Worm (Caenorhabditis elegans) whole organism, mixed stage, embryonic: ENCODE results near the gene R144.11.

Experiments used
- M03D4.4 ChIP-seq: sonication (generic microtip); optimal IDR thresholded peaks from 2 replicates; lab custom pipeline; 2017; ENCODE audit warnings: mild to moderate bottlenecking, missing genetic modification characterization, missing compliant biosample characterization
- bed-3 ChIP-seq: fragments of 200-800 bp; sonication (Bioruptor generic); optimal IDR thresholded peaks from 3 replicates; lab custom pipeline; 2018; ENCODE audit warnings: mild to moderate bottlenecking, missing genetic modification characterization, moderate library complexity, missing compliant biosample characterization
- blmp-1 ChIP-seq: fragments of 150-350 bp; optimal IDR thresholded peaks from 2 replicates; lab custom pipeline; 2014; ENCODE audit warnings: missing biosample characterization, missing genetic modification characterization
- ceh-39 ChIP-seq: fragments of 150-350 bp; optimal IDR thresholded peaks from 2 replicates; lab custom pipeline; 2014; ENCODE audit warnings: missing biosample characterization, missing genetic modification characterization
- ceh-43 ChIP-seq: fragments of 200-800 bp; sonication (Bioruptor generic); optimal IDR thresholded peaks from 2 replicates; lab custom pipeline; 2018; ENCODE audit warnings: mild to moderate bottlenecking, missing genetic modification characterization, moderate library complexity, missing compliant biosample characterization
- ceh-83 ChIP-seq: fragments of 200-800 bp; sonication (Bioruptor generic); optimal IDR thresholded peaks from 2 replicates; lab custom pipeline; 2018; ENCODE audit warnings: mild to moderate bottlenecking, missing genetic modification characterization, missing compliant biosample characterization
- ces-1 ChIP-seq: fragments of 150-350 bp; optimal IDR thresholded peaks from 2 replicates; lab custom pipeline; 2014; ENCODE audit warnings: missing biosample characterization, missing genetic modification reagents, missing genetic modification characterization
- cnd-1 ChIP-seq: fragments of 200-800 bp; sonication (Bioruptor generic); optimal IDR thresholded peaks from 2 replicates; lab custom pipeline; 2018; ENCODE audit warnings: mild to moderate bottlenecking, missing genetic modification characterization, missing compliant biosample characterization
- drap-1 ChIP-seq: fragments of 200-800 bp; sonication (Bioruptor generic); optimal IDR thresholded peaks from 3 replicates; lab custom pipeline; 2018; ENCODE audit warnings: mild to moderate bottlenecking, missing genetic modification characterization, missing compliant biosample characterization
- elt-1 ChIP-seq: sonication (generic microtip); optimal IDR thresholded peaks from 2 replicates; lab custom pipeline; 2017; ENCODE audit warnings: missing genetic modification characterization, mild to moderate bottlenecking, missing compliant biosample characterization, antibody characterized with exemption, moderate library complexity, borderline replicate concordance; ENCODE audit not compliant: insufficient read depth
- elt-3 ChIP-seq: fragments of 150-350 bp; optimal IDR thresholded peaks from 2 replicates; lab custom pipeline; 2014; ENCODE audit warnings: missing biosample characterization, missing genetic modification characterization
- flh-1 ChIP-seq: fragments of 200-800 bp; sonication (Bioruptor generic); optimal IDR thresholded peaks from 2 replicates; lab custom pipeline; 2018; ENCODE audit warnings: mild to moderate bottlenecking, missing genetic modification characterization, moderate library complexity, missing compliant biosample characterization
- ham-2 ChIP-seq: fragments of 200-800 bp; sonication (Bioruptor generic); optimal IDR thresholded peaks from 2 replicates; lab custom pipeline; 2018; ENCODE audit warnings: mild to moderate bottlenecking, missing genetic modification characterization, missing compliant biosample characterization
- hlh-1 ChIP-seq: fragments of 150-350 bp; optimal IDR thresholded peaks from 2 replicates; lab custom pipeline; 2014; ENCODE audit warnings: missing biosample characterization, missing genetic modification reagents, missing genetic modification characterization
- lin-13 ChIP-seq: fragments of 150-350 bp; optimal IDR thresholded peaks from 2 replicates; lab custom pipeline; 2014; ENCODE audit warnings: missing biosample characterization, missing genetic modification characterization
- lin-32 ChIP-seq: fragments of 200-800 bp; sonication (Bioruptor generic); optimal IDR thresholded peaks from 2 replicates; lab custom pipeline; 2018; ENCODE audit warnings: mild to moderate bottlenecking, missing genetic modification characterization, missing compliant biosample characterization
- lsy-2 ChIP-seq: fragments of 150-350 bp; optimal IDR thresholded peaks from 2 replicates; lab custom pipeline; 2014; ENCODE audit warnings: missing biosample characterization, missing genetic modification characterization
- mab-5 ChIP-seq: fragments of 150-350 bp; optimal IDR thresholded peaks from 2 replicates; lab custom pipeline; 2014; ENCODE audit warnings: missing biosample characterization, missing genetic modification characterization
- mep-1 ChIP-seq: fragments of 150-350 bp; optimal IDR thresholded peaks from 2 replicates; lab custom pipeline; 2017; ENCODE audit warnings: missing biosample characterization, missing genetic modification reagents, missing genetic modification characterization, inconsistent platforms
- mls-2 ChIP-seq: sonication (generic microtip); optimal IDR thresholded peaks from 2 replicates; lab custom pipeline; 2016; ENCODE audit warnings: mild to moderate bottlenecking, missing genetic modification characterization, moderate library complexity, missing compliant biosample characterization
- nhr-12 ChIP-seq: fragments of 150-350 bp; optimal IDR thresholded peaks from 2 replicates; lab custom pipeline; 2014; ENCODE audit warnings: missing biosample characterization, missing genetic modification characterization
- nhr-2 ChIP-seq: fragments of 150-350 bp; optimal IDR thresholded peaks from 2 replicates; lab custom pipeline; 2014; ENCODE audit warnings: missing biosample characterization, missing genetic modification characterization
- nhr-237 ChIP-seq: fragments of 150-350 bp; optimal IDR thresholded peaks from 2 replicates; lab custom pipeline; 2014; ENCODE audit warnings: missing biosample characterization, missing genetic modification characterization
- nhr-28 ChIP-seq: fragments of 150-350 bp; optimal IDR thresholded peaks from 2 replicates; lab custom pipeline; 2014; ENCODE audit warnings: missing biosample characterization, missing genetic modification characterization
- nhr-76 ChIP-seq: sonication (generic microtip); optimal IDR thresholded peaks from 2 replicates; lab custom pipeline; 2017; ENCODE audit warnings: missing biosample characterization, missing genetic modification characterization
- pha-4 ChIP-seq: fragments of 150-350 bp; optimal IDR thresholded peaks from 2 replicates; lab custom pipeline; 2018; ENCODE audit warnings: missing biosample characterization, missing genetic modification reagents, missing genetic modification characterization
- sem-2 ChIP-seq: fragments of 200-800 bp; sonication (Bioruptor generic); optimal IDR thresholded peaks from 2 replicates; lab custom pipeline; 2018; ENCODE audit warnings: mild to moderate bottlenecking, missing genetic modification characterization, missing compliant biosample characterization
- snpc-4 ChIP-seq: fragments of 150-350 bp; optimal IDR thresholded peaks from 2 replicates; lab custom pipeline; 2014; ENCODE audit warnings: missing biosample characterization, missing genetic modification characterization
- sptf-1 ChIP-seq: sonication (generic microtip); optimal IDR thresholded peaks from 2 replicates; lab custom pipeline; 2017; ENCODE audit warnings: mild to moderate bottlenecking, missing genetic modification characterization, moderate library complexity, missing compliant biosample characterization
- tbx-8 ChIP-seq: fragments of 200-800 bp; sonication (Bioruptor generic); optimal IDR thresholded peaks from 2 replicates; lab custom pipeline; 2018; ENCODE audit warnings: mild to moderate bottlenecking, missing genetic modification characterization, moderate library complexity, missing compliant biosample characterization
- unc-120 ChIP-seq: sonication (generic microtip); optimal IDR thresholded peaks from 2 replicates; lab custom pipeline; 2017; ENCODE audit warnings: missing genetic modification characterization, missing compliant biosample characterization; ENCODE audit not compliant: poor library complexity, severe bottlenecking
- unc-39 ChIP-seq: fragments of 150-350 bp; optimal IDR thresholded peaks from 2 replicates; lab custom pipeline; 2014; ENCODE audit warnings: missing biosample characterization, missing genetic modification characterization
- unc-62 ChIP-seq: fragments of 150-350 bp; optimal IDR thresholded peaks from 2 replicates; lab custom pipeline; 2014; ENCODE audit warnings: missing biosample characterization, missing genetic modification reagents, missing genetic modification characterization
- zip-8 ChIP-seq: fragments of 150-350 bp; optimal IDR thresholded peaks from 2 replicates; lab custom pipeline; 2014; ENCODE audit warnings: missing biosample characterization, missing genetic modification characterization
- ztf-11 ChIP-seq: fragments of 150-350 bp; optimal IDR thresholded peaks from 2 replicates; lab custom pipeline; 2014; ENCODE audit warnings: missing biosample characterization, missing genetic modification characterization

The R144.11 gene

DNA sequence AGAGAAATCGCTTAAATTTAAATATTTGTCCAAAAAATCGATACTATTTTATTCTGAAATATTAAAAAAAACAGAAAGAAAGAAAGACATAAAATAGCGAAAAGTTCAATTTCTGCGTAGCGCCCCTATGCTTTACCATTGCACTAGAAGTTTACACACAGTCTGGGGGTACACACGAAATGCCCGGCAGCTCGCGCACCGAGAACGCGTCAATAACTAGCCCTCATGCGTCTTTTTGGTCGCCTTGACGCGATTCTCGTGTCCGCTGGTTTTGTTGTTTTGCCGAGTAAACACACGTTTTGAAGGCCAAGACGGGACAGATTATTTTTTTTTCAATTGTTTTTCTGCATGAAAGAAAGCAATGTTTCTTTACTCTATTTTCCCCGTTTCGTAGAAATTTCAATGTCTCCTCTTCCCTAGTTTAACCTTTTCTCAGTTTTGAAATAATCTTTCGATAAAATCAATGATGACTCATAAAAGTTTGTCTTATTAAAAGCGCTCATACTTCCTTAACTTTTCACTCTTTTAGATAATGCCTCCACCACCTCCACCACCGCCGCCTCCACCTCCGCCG, 9.6 kb upstream of the R144.11 start, which contains the start of gene wip-1 (continued):
- peak; percentile 47 for TF ChIP-seq unc-62 (GFP tag; lab: Kevin White, UChicago)
- TF ChIP-seq snpc-4 (tag; lab: Kevin White, UChicago), result no peak

DNA sequence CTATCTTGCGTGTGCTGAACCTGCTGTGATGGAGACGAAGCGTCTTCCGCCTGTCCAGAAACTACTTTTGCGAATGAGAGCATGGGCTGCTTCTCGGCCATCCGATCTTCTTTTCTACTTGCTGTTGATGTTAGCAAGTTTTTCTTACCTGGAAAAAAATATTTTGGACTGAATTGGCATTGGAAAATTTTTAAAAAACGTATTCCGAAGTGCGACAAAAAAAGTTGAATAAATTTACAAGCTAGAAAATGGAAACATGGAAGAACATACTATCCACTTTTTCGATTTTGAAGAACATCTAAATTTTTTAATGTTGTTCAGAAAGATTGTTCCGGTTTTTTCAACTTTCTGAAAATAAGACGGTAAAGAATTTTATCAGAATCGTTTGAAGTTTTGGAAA, 8.9 kb upstream of the R144.11 start, which contains the start of gene larp-1:
Gene larp-1 (minus strand): TSS at position 101 of the 400 bp plus-strand sequence.
- no peak for TF ChIP-seq drap-1 (GFP tag; lab: Kevin White, UChicago)
- TF ChIP-seq ztf-11 (tag; lab: Kevin White, UChicago), result no peak
- no peak for TF ChIP-seq pha-4 (tag; lab: Kevin White, UChicago)
- no peak for TF ChIP-seq lsy-2 (tag; lab: Kevin White, UChicago)
- no peak for TF ChIP-seq mls-2 (tag; lab: Kevin White, UChicago)
- TF ChIP-seq lin-32 (GFP tag; lab: Kevin White, UChicago), result no peak
- TF ChIP-seq elt-1, result no peak
- no peak for TF ChIP-seq unc-39 (tag; lab: Kevin White, UChicago)
- TF ChIP-seq nhr-76 (tag; lab: Kevin White, UChicago), result no peak
- no peak for TF ChIP-seq sem-2 (GFP tag; lab: Kevin White, UChicago)
- TF ChIP-seq blmp-1 (tag; lab: Kevin White, UChicago), result no peak
- TF ChIP-seq nhr-2 (tag; lab: Kevin White, UChicago), result no peak

DNA sequence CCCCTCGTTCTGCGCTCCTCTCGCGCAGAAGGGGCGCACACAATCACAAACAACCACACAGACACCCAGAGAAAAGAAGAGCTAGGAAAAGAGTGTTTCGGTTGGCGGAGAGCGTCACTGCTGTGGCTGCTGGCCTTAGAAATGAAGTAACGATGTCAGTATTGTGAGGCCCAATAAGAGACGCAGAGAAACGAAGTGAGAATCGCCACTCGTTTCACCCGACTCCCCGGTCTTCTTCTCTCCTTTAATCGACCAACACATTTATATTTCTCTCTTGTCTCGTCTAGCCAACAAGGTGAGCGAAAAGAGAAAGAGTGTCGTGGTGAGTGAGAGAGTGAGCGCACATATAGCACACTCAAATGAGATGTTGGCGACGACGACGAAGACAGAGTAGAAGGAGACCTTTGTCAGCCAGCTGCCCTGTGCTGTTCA, 5.3 kb upstream of the R144.11 start:
- TF ChIP-seq sptf-1 (peak; percentile 52), ham-2 (peak; percentile 88), ztf-11 (tag; lab: Kevin White, UChicago) (peak; percentile 78), elt-1 (no peak), unc-62 (GFP tag; lab: Kevin White, UChicago) (peak; percentile 94), cnd-1 (tag; lab: Kevin White, UChicago) (peak; percentile 68), pha-4 (tag; lab: Kevin White, UChicago) (peak; percentile 47), nhr-12 (no peak), unc-39 (tag; lab: Kevin White, UChicago) (no peak), M03D4.4 (tag; lab: Kevin White, UChicago) (peak; percentile 67), ceh-39 (tag; lab: Kevin White, UChicago) (peak; percentile 72), unc-120 (tag; lab: Kevin White, UChicago) (peak; percentile 97), mab-5 (tag; lab: Kevin White, UChicago) (no peak), elt-3 (tag; lab: Kevin White, UChicago) (no peak), ceh-43 (peak; percentile 3), lin-32 (GFP tag; lab: Kevin White, UChicago) (no peak), mep-1 (tag; lab: Kevin White, UChicago) (peak; percentile 89), hlh-1 (tag; lab: Kevin White, UChicago) (peak; percentile 74), zip-8 (tag; lab: Kevin White, UChicago) (peak; percentile 2), nhr-2 (tag; lab: Kevin White, UChicago) (peak; percentile 61), lin-13 (tag; lab: Kevin White, UChicago) (peak; percentile 16), sem-2 (GFP tag; lab: Kevin White, UChicago) (no peak), nhr-237 (peak; percentile 63), ces-1 (peak; percentile 97), snpc-4 (tag; lab: Kevin White, UChicago) (no peak), blmp-1 (tag; lab: Kevin White, UChicago) (peak; percentile 26), flh-1 (GFP tag; lab: Kevin White, UChicago) (no peak), lsy-2 (tag; lab: Kevin White, UChicago) (peak; percentile 69), bed-3 (GFP tag; lab: Kevin White, UChicago) (no peak), nhr-76 (tag; lab: Kevin White, UChicago) (no peak), drap-1 (GFP tag; lab: Kevin White, UChicago) (peak; percentile 77), tbx-8 (peak; percentile 7), nhr-28 (no peak), ceh-83 (GFP tag; lab: Kevin White, UChicago) (no peak), mls-2 (tag; lab: Kevin White, UChicago) (peak; percentile 84)
